Worm (Caenorhabditis elegans) whole organism, mixed stage, embryonic: Measurements from ENCODE around the gene C05B5.11.

Source experiments
- M03D4.4 ChIP-seq: sonication (generic microtip); optimal IDR thresholded peaks from 2 replicates; lab custom pipeline; 2017; ENCODE audit warnings: mild to moderate bottlenecking, missing genetic modification characterization, missing compliant biosample characterization
- bed-3 ChIP-seq: fragments of 200-800 bp; sonication (Bioruptor generic); optimal IDR thresholded peaks from 3 replicates; lab custom pipeline; 2018; ENCODE audit warnings: mild to moderate bottlenecking, missing genetic modification characterization, moderate library complexity, missing compliant biosample characterization
- blmp-1 ChIP-seq: fragments of 150-350 bp; optimal IDR thresholded peaks from 2 replicates; lab custom pipeline; 2014; ENCODE audit warnings: missing biosample characterization, missing genetic modification characterization
- ceh-39 ChIP-seq: fragments of 150-350 bp; optimal IDR thresholded peaks from 2 replicates; lab custom pipeline; 2014; ENCODE audit warnings: missing biosample characterization, missing genetic modification characterization
- ceh-43 ChIP-seq: fragments of 200-800 bp; sonication (Bioruptor generic); optimal IDR thresholded peaks from 2 replicates; lab custom pipeline; 2018; ENCODE audit warnings: mild to moderate bottlenecking, missing genetic modification characterization, moderate library complexity, missing compliant biosample characterization
- ceh-83 ChIP-seq: fragments of 200-800 bp; sonication (Bioruptor generic); optimal IDR thresholded peaks from 2 replicates; lab custom pipeline; 2018; ENCODE audit warnings: mild to moderate bottlenecking, missing genetic modification characterization, missing compliant biosample characterization
- ces-1 ChIP-seq: fragments of 150-350 bp; optimal IDR thresholded peaks from 2 replicates; lab custom pipeline; 2014; ENCODE audit warnings: missing biosample characterization, missing genetic modification reagents, missing genetic modification characterization
- cnd-1 ChIP-seq: fragments of 200-800 bp; sonication (Bioruptor generic); optimal IDR thresholded peaks from 2 replicates; lab custom pipeline; 2018; ENCODE audit warnings: mild to moderate bottlenecking, missing genetic modification characterization, missing compliant biosample characterization
- drap-1 ChIP-seq: fragments of 200-800 bp; sonication (Bioruptor generic); optimal IDR thresholded peaks from 3 replicates; lab custom pipeline; 2018; ENCODE audit warnings: mild to moderate bottlenecking, missing genetic modification characterization, missing compliant biosample characterization
- elt-1 ChIP-seq: sonication (generic microtip); optimal IDR thresholded peaks from 2 replicates; lab custom pipeline; 2017; ENCODE audit warnings: missing genetic modification characterization, mild to moderate bottlenecking, missing compliant biosample characterization, antibody characterized with exemption, moderate library complexity, borderline replicate concordance; ENCODE audit not compliant: insufficient read depth
- elt-3 ChIP-seq: fragments of 150-350 bp; optimal IDR thresholded peaks from 2 replicates; lab custom pipeline; 2014; ENCODE audit warnings: missing biosample characterization, missing genetic modification characterization
- flh-1 ChIP-seq: fragments of 200-800 bp; sonication (Bioruptor generic); optimal IDR thresholded peaks from 2 replicates; lab custom pipeline; 2018; ENCODE audit warnings: mild to moderate bottlenecking, missing genetic modification characterization, moderate library complexity, missing compliant biosample characterization
- ham-2 ChIP-seq: fragments of 200-800 bp; sonication (Bioruptor generic); optimal IDR thresholded peaks from 2 replicates; lab custom pipeline; 2018; ENCODE audit warnings: mild to moderate bottlenecking, missing genetic modification characterization, missing compliant biosample characterization
- hlh-1 ChIP-seq: fragments of 150-350 bp; optimal IDR thresholded peaks from 2 replicates; lab custom pipeline; 2014; ENCODE audit warnings: missing biosample characterization, missing genetic modification reagents, missing genetic modification characterization
- lin-13 ChIP-seq: fragments of 150-350 bp; optimal IDR thresholded peaks from 2 replicates; lab custom pipeline; 2014; ENCODE audit warnings: missing biosample characterization, missing genetic modification characterization
- lin-32 ChIP-seq: fragments of 200-800 bp; sonication (Bioruptor generic); optimal IDR thresholded peaks from 2 replicates; lab custom pipeline; 2018; ENCODE audit warnings: mild to moderate bottlenecking, missing genetic modification characterization, missing compliant biosample characterization
- lsy-2 ChIP-seq: fragments of 150-350 bp; optimal IDR thresholded peaks from 2 replicates; lab custom pipeline; 2014; ENCODE audit warnings: missing biosample characterization, missing genetic modification characterization
- mab-5 ChIP-seq: fragments of 150-350 bp; optimal IDR thresholded peaks from 2 replicates; lab custom pipeline; 2014; ENCODE audit warnings: missing biosample characterization, missing genetic modification characterization
- mep-1 ChIP-seq: fragments of 150-350 bp; optimal IDR thresholded peaks from 2 replicates; lab custom pipeline; 2017; ENCODE audit warnings: missing biosample characterization, missing genetic modification reagents, missing genetic modification characterization, inconsistent platforms
- mls-2 ChIP-seq: sonication (generic microtip); optimal IDR thresholded peaks from 2 replicates; lab custom pipeline; 2016; ENCODE audit warnings: mild to moderate bottlenecking, missing genetic modification characterization, moderate library complexity, missing compliant biosample characterization
- nhr-12 ChIP-seq: fragments of 150-350 bp; optimal IDR thresholded peaks from 2 replicates; lab custom pipeline; 2014; ENCODE audit warnings: missing biosample characterization, missing genetic modification characterization
- nhr-2 ChIP-seq: fragments of 150-350 bp; optimal IDR thresholded peaks from 2 replicates; lab custom pipeline; 2014; ENCODE audit warnings: missing biosample characterization, missing genetic modification characterization
- nhr-237 ChIP-seq: fragments of 150-350 bp; optimal IDR thresholded peaks from 2 replicates; lab custom pipeline; 2014; ENCODE audit warnings: missing biosample characterization, missing genetic modification characterization
- nhr-28 ChIP-seq: fragments of 150-350 bp; optimal IDR thresholded peaks from 2 replicates; lab custom pipeline; 2014; ENCODE audit warnings: missing biosample characterization, missing genetic modification characterization
- nhr-76 ChIP-seq: sonication (generic microtip); optimal IDR thresholded peaks from 2 replicates; lab custom pipeline; 2017; ENCODE audit warnings: missing biosample characterization, missing genetic modification characterization
- pha-4 ChIP-seq: fragments of 150-350 bp; optimal IDR thresholded peaks from 2 replicates; lab custom pipeline; 2018; ENCODE audit warnings: missing biosample characterization, missing genetic modification reagents, missing genetic modification characterization
- sem-2 ChIP-seq: fragments of 200-800 bp; sonication (Bioruptor generic); optimal IDR thresholded peaks from 2 replicates; lab custom pipeline; 2018; ENCODE audit warnings: mild to moderate bottlenecking, missing genetic modification characterization, missing compliant biosample characterization
- snpc-4 ChIP-seq: fragments of 150-350 bp; optimal IDR thresholded peaks from 2 replicates; lab custom pipeline; 2014; ENCODE audit warnings: missing biosample characterization, missing genetic modification characterization
- sptf-1 ChIP-seq: sonication (generic microtip); optimal IDR thresholded peaks from 2 replicates; lab custom pipeline; 2017; ENCODE audit warnings: mild to moderate bottlenecking, missing genetic modification characterization, moderate library complexity, missing compliant biosample characterization
- tbx-8 ChIP-seq: fragments of 200-800 bp; sonication (Bioruptor generic); optimal IDR thresholded peaks from 2 replicates; lab custom pipeline; 2018; ENCODE audit warnings: mild to moderate bottlenecking, missing genetic modification characterization, moderate library complexity, missing compliant biosample characterization
- unc-120 ChIP-seq: sonication (generic microtip); optimal IDR thresholded peaks from 2 replicates; lab custom pipeline; 2017; ENCODE audit warnings: missing genetic modification characterization, missing compliant biosample characterization; ENCODE audit not compliant: poor library complexity, severe bottlenecking
- unc-39 ChIP-seq: fragments of 150-350 bp; optimal IDR thresholded peaks from 2 replicates; lab custom pipeline; 2014; ENCODE audit warnings: missing biosample characterization, missing genetic modification characterization
- unc-62 ChIP-seq: fragments of 150-350 bp; optimal IDR thresholded peaks from 2 replicates; lab custom pipeline; 2014; ENCODE audit warnings: missing biosample characterization, missing genetic modification reagents, missing genetic modification characterization
- zip-8 ChIP-seq: fragments of 150-350 bp; optimal IDR thresholded peaks from 2 replicates; lab custom pipeline; 2014; ENCODE audit warnings: missing biosample characterization, missing genetic modification characterization
- ztf-11 ChIP-seq: fragments of 150-350 bp; optimal IDR thresholded peaks from 2 replicates; lab custom pipeline; 2014; ENCODE audit warnings: missing biosample characterization, missing genetic modification characterization

Gene C05B5.11

DNA sequence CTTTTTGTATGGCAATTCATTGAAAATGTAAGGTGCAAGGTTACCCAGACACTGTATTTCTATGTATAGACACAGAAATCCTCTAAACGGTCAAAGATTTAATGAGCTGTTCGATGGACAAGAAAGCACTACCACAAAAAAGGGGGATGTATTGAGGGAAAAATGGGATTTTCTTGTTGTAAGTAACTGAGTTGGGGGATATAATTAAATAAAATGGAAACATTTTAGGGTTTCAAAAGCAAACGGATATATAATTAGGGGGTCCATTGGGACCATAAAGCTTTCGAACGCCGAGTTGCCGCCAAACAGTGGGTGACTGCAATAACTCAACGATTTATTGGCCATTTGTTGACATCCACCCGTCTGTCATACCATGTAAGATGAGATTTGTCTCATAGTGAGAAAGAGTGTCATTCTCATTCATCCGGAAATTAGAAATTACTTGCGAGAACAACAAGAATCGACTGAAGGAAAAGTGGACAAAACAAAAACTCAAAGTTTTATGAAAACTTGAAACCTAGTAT lies 22.1 kb upstream of the C05B5.11 start:
- TF ChIP-seq ces-1 (peak; percentile 64), ceh-83 (no peak), unc-62 (GFP tag; lab: Kevin White, UChicago) (peak; percentile 55)

DNA sequence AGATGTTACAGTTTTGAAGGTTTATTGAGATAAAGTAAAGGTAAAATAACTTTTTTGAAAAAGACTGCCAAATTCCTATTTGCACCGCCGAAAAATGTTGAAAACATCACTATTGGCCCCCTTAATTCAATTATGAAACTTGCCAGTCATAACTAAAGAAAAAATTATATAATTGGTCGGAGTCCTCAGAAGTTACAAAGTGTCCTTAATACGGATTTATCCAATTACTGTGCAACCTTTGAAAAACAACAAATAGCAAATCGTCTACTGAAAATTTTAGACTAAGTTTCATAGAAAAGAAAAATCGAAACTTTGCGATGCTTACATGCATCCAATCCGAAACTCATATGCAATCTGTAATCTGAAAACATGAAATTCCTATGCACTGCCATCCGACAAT lies 19.7 kb upstream of the C05B5.11 start:
- TF ChIP-seq snpc-4 (tag; lab: Kevin White, UChicago) = no peak
- no peak for TF ChIP-seq bed-3 (GFP tag; lab: Kevin White, UChicago)
- TF ChIP-seq unc-39 (tag; lab: Kevin White, UChicago) = no peak
- TF ChIP-seq ztf-11 = no peak
- TF ChIP-seq ceh-83 = no peak
- TF ChIP-seq zip-8 (tag; lab: Kevin White, UChicago) = no peak
- TF ChIP-seq ceh-39 (tag; lab: Kevin White, UChicago) = no peak
- no peak for TF ChIP-seq sem-2 (GFP tag; lab: Kevin White, UChicago)
- no peak for TF ChIP-seq pha-4
- TF ChIP-seq nhr-28 (tag; lab: Kevin White, UChicago) = no peak
- TF ChIP-seq cnd-1 = no peak
- TF ChIP-seq hlh-1 (tag; lab: Kevin White, UChicago) = no peak
- no peak for TF ChIP-seq nhr-12 (tag; lab: Kevin White, UChicago)
- no peak for TF ChIP-seq ham-2 (GFP tag; lab: Kevin White, UChicago)
- TF ChIP-seq tbx-8 (GFP tag; lab: Kevin White, UChicago) = no peak
- no peak for TF ChIP-seq elt-1 (tag; lab: Kevin White, UChicago)

DNA sequence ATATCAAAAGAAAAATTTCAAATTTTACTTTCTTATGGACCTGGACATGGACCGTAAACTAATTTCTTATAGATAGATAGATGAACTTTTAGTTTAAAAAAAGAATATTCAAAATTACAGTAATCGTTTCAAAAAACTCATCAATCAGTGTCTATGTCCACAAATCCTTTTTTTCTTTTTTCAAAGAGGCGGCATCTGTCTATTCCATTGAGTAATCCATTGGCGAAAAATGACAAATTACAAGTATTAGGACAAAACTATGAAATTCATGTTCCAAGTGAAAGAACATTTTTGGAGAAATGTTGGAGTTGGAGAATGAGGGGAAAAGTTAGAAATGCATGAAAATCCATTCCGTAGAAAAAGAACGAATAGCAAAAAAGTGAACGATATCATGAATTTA lies 18.8 kb upstream of the C05B5.11 start:
- TF ChIP-seq hlh-1 (tag; lab: Kevin White, UChicago) = no peak
- no peak for TF ChIP-seq mab-5 (tag; lab: Kevin White, UChicago)
- no peak for TF ChIP-seq ceh-43
- TF ChIP-seq ceh-83 = no peak
- no peak for TF ChIP-seq mep-1
- TF ChIP-seq lin-32 (GFP tag; lab: Kevin White, UChicago) = no peak
- no peak for TF ChIP-seq bed-3 (GFP tag; lab: Kevin White, UChicago)
- no peak for TF ChIP-seq nhr-12 (tag; lab: Kevin White, UChicago)
- no peak for TF ChIP-seq blmp-1
- TF ChIP-seq zip-8 (tag; lab: Kevin White, UChicago) = no peak
- no peak for TF ChIP-seq unc-120
- no peak for TF ChIP-seq elt-3 (tag; lab: Kevin White, UChicago)
- TF ChIP-seq lsy-2 (tag; lab: Kevin White, UChicago) = no peak
- no peak for TF ChIP-seq lin-13 (tag; lab: Kevin White, UChicago)
- no peak for TF ChIP-seq ces-1
- no peak for TF ChIP-seq mls-2 (tag; lab: Kevin White, UChicago)
- TF ChIP-seq snpc-4 (tag; lab: Kevin White, UChicago) = no peak
- no peak for TF ChIP-seq nhr-76 (tag; lab: Kevin White, UChicago)
- TF ChIP-seq ham-2 (GFP tag; lab: Kevin White, UChicago) = no peak

DNA sequence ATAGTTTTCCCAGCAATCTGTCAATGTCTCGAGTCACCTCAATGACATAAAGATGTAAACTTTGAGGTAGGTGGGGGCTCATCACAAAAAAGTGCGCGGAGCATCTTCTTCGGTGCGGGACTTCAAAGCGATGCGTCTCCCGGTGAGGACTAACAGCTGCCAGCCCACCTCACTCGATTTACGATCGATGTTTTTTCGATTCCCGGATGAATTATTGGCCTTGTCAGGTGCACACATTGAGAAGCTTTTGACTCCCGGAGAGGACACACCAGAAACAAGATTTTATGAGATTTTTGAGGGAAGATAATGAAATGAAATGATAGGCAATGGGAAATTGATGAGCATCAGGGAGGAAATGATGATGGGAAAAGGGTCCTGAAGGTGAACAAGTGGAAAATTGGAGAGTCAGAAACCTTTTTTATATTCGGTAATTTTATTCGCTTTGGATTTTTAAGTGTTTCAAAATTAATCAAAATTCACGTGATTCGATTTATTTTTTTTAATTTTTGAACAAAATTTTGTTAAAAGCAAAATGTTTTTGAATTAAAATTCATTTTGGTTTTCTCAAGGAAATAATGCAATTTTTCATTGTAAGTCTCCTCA lies 17.4 kb upstream of the C05B5.11 start, which contains the start of gene C05B5.12:
Gene C05B5.12 (plus strand): TSS at position 553 of the 603 bp plus-strand sequence.
- TF ChIP-seq ces-1 (no peak), flh-1 (GFP tag; lab: Kevin White, UChicago) (no peak), zip-8 (tag; lab: Kevin White, UChicago) (no peak), mab-5 (tag; lab: Kevin White, UChicago) (peak; percentile 7), sptf-1 (tag; lab: Kevin White, UChicago) (no peak), unc-39 (tag; lab: Kevin White, UChicago) (no peak), blmp-1 (no peak), unc-120 (peak; percentile 88), unc-62 (GFP tag; lab: Kevin White, UChicago) (peak; percentile 81), nhr-2 (no peak), bed-3 (GFP tag; lab: Kevin White, UChicago) (no peak), pha-4 (no peak), lin-13 (tag; lab: Kevin White, UChicago) (no peak), elt-1 (tag; lab: Kevin White, UChicago) (no peak), ham-2 (GFP tag; lab: Kevin White, UChicago) (no peak), drap-1 (GFP tag; lab: Kevin White, UChicago) (no peak), snpc-4 (tag; lab: Kevin White, UChicago) (no peak), nhr-237 (tag; lab: Kevin White, UChicago) (no peak), M03D4.4 (no peak), cnd-1 (no peak), tbx-8 (GFP tag; lab: Kevin White, UChicago) (no peak), hlh-1 (tag; lab: Kevin White, UChicago) (peak; percentile 92)
